Worm (Caenorhabditis elegans) whole organism, midembryonic: ENCODE results near the gene K04C2.8.

Source experiments
- flt-1 ChIP-seq: fragments of 200-800 bp; sonication (Bioruptor generic); IDR thresholded peaks from 2 replicates; pipeline ENCODE4 v1.3.6; 2022; ENCODE audit warnings: missing genetic modification characterization, missing compliant biosample characterization
- klf-2 ChIP-seq: fragments of 200-800 bp; sonication (Bioruptor generic); conservative IDR thresholded peaks from 2 replicates; pipeline ENCODE4 v1.3.6; 2022; ENCODE audit warnings: missing genetic modification reagents, missing genetic modification characterization, missing compliant biosample characterization
- ref-1 ChIP-seq: fragments of 200-800 bp; sonication (Bioruptor generic); conservative IDR thresholded peaks from 2 replicates; pipeline ENCODE4 v1.3.6; 2022; ENCODE audit warnings: missing genetic modification reagents, missing genetic modification characterization, missing compliant biosample characterization
- tab-1 ChIP-seq: fragments of 200-800 bp; sonication (Bioruptor generic); IDR thresholded peaks from 2 replicates; pipeline ENCODE4 v1.3.6; 2022; ENCODE audit warnings: missing genetic modification characterization, missing compliant biosample characterization
- ztf-29 ChIP-seq: fragments of 200-800 bp; sonication (Bioruptor generic); IDR thresholded peaks from 2 replicates; pipeline ENCODE4 v1.3.6; 2022; ENCODE audit warnings: missing genetic modification reagents, missing genetic modification characterization, missing compliant biosample characterization

- TF ChIP-seq flt-1 (GFP tag; lab: Robert Waterston, UW), result no peak
- TF ChIP-seq ztf-29 (GFP tag; lab: Robert Waterston, UW), result no peak
- TF ChIP-seq tab-1 (GFP tag; lab: Robert Waterston, UW), result no peak
- TF ChIP-seq ref-1 (GFP tag; lab: Robert Waterston, UW), result no peak
- TF ChIP-seq klf-2 (GFP tag; lab: Robert Waterston, UW), result no peak
Observed at ce11 chrIII:6871067-6871466, 971 bp downstream of the K04C2.8 start.
